Worm (Caenorhabditis elegans) whole organism, L3 larva: ENCODE results near the gene clc-4.

Source experiments
- R02D3.7 ChIP-seq: fragments of 150-350 bp; optimal IDR thresholded peaks from 2 replicates; lab custom pipeline; 2014; ENCODE audit warnings: missing biosample characterization, missing genetic modification characterization
- ama-1 ChIP-seq: fragments of 150-350 bp; optimal IDR thresholded peaks from 2 replicates; lab custom pipeline; 2018
- ceh-28 ChIP-seq: fragments of 150-350 bp; optimal IDR thresholded peaks from 2 replicates; lab custom pipeline; 2014; ENCODE audit warnings: missing biosample characterization, missing genetic modification reagents, missing genetic modification characterization
- ceh-9 ChIP-seq: sonication (generic microtip); optimal IDR thresholded peaks from 2 replicates; lab custom pipeline; 2018; ENCODE audit warnings: missing biosample characterization, missing genetic modification characterization
- daf-12 ChIP-seq: fragments of 150-350 bp; optimal IDR thresholded peaks from 2 replicates; lab custom pipeline; 2014; ENCODE audit warnings: missing biosample characterization, missing genetic modification reagents, missing genetic modification characterization
- egl-27 ChIP-seq: sonication (generic microtip); optimal IDR thresholded peaks from 4 replicates; lab custom pipeline; 2017; ENCODE audit warnings: missing biosample characterization, missing genetic modification reagents, missing genetic modification characterization
- egl-5 ChIP-seq: fragments of 150-350 bp; optimal IDR thresholded peaks from 2 replicates; lab custom pipeline; 2017; ENCODE audit warnings: missing biosample characterization, missing genetic modification reagents, missing genetic modification characterization, inconsistent platforms
- elt-1 ChIP-seq: fragments of 150-350 bp; optimal IDR thresholded peaks from 2 replicates; lab custom pipeline; 2014; ENCODE audit warnings: missing biosample characterization, missing genetic modification characterization
- elt-2 ChIP-seq: sonication (generic microtip); optimal IDR thresholded peaks from 2 replicates; lab custom pipeline; 2016; ENCODE audit warnings: missing genetic modification reagents, mild to moderate bottlenecking, missing genetic modification characterization, missing compliant biosample characterization
- elt-3 ChIP-seq, 3 experiments: fragments of 150-350 bp in 1 of 3; sonication (generic microtip) in 2 of 3; optimal IDR thresholded peaks; 2 replicates in 2 of 3; 4 replicates in 1 of 3; lab custom pipeline; 2014 to 2017; ENCODE audit warnings: missing biosample characterization in 3 of 3, missing genetic modification characterization in 3 of 3
- fkh-2 ChIP-seq: fragments of 150-350 bp; optimal IDR thresholded peaks from 2 replicates; lab custom pipeline; 2014; ENCODE audit warnings: missing biosample characterization, missing genetic modification reagents, missing genetic modification characterization
- fos-1 ChIP-seq: fragments of 150-350 bp; optimal IDR thresholded peaks from 2 replicates; lab custom pipeline; 2014; ENCODE audit warnings: missing biosample characterization, missing genetic modification characterization
- hmg-11 ChIP-seq: sonication (generic microtip); optimal IDR thresholded peaks from 2 replicates; lab custom pipeline; 2016; ENCODE audit warnings: missing genetic modification characterization, missing compliant biosample characterization
- jun-1 ChIP-seq: fragments of 150-350 bp; optimal IDR thresholded peaks from 2 replicates; lab custom pipeline; 2014; ENCODE audit warnings: missing biosample characterization, missing genetic modification reagents, missing genetic modification characterization
- lin-15B ChIP-seq: fragments of 150-350 bp; optimal IDR thresholded peaks from 2 replicates; lab custom pipeline; 2014; ENCODE audit warnings: missing biosample characterization, missing genetic modification characterization
- lin-39 ChIP-seq: fragments of 150-350 bp; optimal IDR thresholded peaks from 2 replicates; lab custom pipeline; 2018; ENCODE audit warnings: missing biosample characterization, missing genetic modification reagents, missing genetic modification characterization
- lsy-12 ChIP-seq: sonication (generic microtip); optimal IDR thresholded peaks from 2 replicates; lab custom pipeline; 2016; ENCODE audit warnings: mild to moderate bottlenecking, missing genetic modification characterization, missing compliant biosample characterization
- mdl-1 ChIP-seq: fragments of 150-350 bp; optimal IDR thresholded peaks from 2 replicates; lab custom pipeline; 2014; ENCODE audit warnings: missing biosample characterization, missing genetic modification characterization
- nfya-1 ChIP-seq: sonication (generic microtip); optimal IDR thresholded peaks from 2 replicates; lab custom pipeline; 2017; ENCODE audit warnings: missing genetic modification characterization, mild to moderate bottlenecking, missing compliant biosample characterization, antibody characterized with exemption, moderate library complexity; ENCODE audit not compliant: insufficient read depth
- nhr-12 ChIP-seq: fragments of 150-350 bp; optimal IDR thresholded peaks from 2 replicates; lab custom pipeline; 2014; ENCODE audit warnings: missing biosample characterization, missing genetic modification characterization
- nhr-23 ChIP-seq: fragments of 150-350 bp; optimal IDR thresholded peaks from 2 replicates; lab custom pipeline; 2014; ENCODE audit warnings: missing biosample characterization, missing genetic modification reagents, missing genetic modification characterization
- nhr-237 ChIP-seq: fragments of 150-350 bp; optimal IDR thresholded peaks from 2 replicates; lab custom pipeline; 2014; ENCODE audit warnings: missing biosample characterization, missing genetic modification characterization
- nhr-25 ChIP-seq: sonication (generic microtip); optimal IDR thresholded peaks from 2 replicates; lab custom pipeline; 2017; ENCODE audit warnings: missing biosample characterization, missing genetic modification characterization
- nhr-43 ChIP-seq: sonication (generic microtip); optimal IDR thresholded peaks from 2 replicates; lab custom pipeline; 2016; ENCODE audit warnings: mild to moderate bottlenecking, missing genetic modification characterization, missing compliant biosample characterization; ENCODE audit not compliant: poor library complexity, severe bottlenecking
- nhr-67 ChIP-seq: fragments of 150-350 bp; optimal IDR thresholded peaks from 2 replicates; lab custom pipeline; 2014; ENCODE audit warnings: missing biosample characterization, missing genetic modification characterization
- nhr-76 ChIP-seq: fragments of 150-350 bp; sonication (generic microtip); optimal IDR thresholded peaks from 5 replicates; lab custom pipeline; 2014; ENCODE audit warnings: missing biosample characterization, missing genetic modification characterization
- pha-4 ChIP-seq: fragments of 150-350 bp; optimal IDR thresholded peaks from 2 replicates; lab custom pipeline; 2014; ENCODE audit warnings: missing biosample characterization, missing genetic modification reagents, missing genetic modification characterization
- pqm-1 ChIP-seq: fragments of 150-350 bp; optimal IDR thresholded peaks from 2 replicates; lab custom pipeline; 2017; ENCODE audit warnings: missing biosample characterization, missing genetic modification characterization, inconsistent platforms
- sea-2 ChIP-seq: fragments of 150-350 bp; sonication (generic microtip); optimal IDR thresholded peaks from 4 replicates; lab custom pipeline; 2014; ENCODE audit warnings: missing biosample characterization, missing genetic modification reagents, missing genetic modification characterization
- skn-1 ChIP-seq: fragments of 150-350 bp; optimal IDR thresholded peaks from 2 replicates; lab custom pipeline; 2014; ENCODE audit warnings: missing biosample characterization, missing genetic modification characterization
- snpc-4 ChIP-seq: fragments of 150-350 bp; optimal IDR thresholded peaks from 2 replicates; lab custom pipeline; 2014; ENCODE audit warnings: missing biosample characterization, missing genetic modification characterization
- unc-62 ChIP-seq: fragments of 150-350 bp; sonication (generic microtip); optimal IDR thresholded peaks from 4 replicates; lab custom pipeline; 2014; ENCODE audit warnings: missing biosample characterization, missing genetic modification reagents, missing genetic modification characterization
- zag-1 ChIP-seq: fragments of 150-350 bp; optimal IDR thresholded peaks from 2 replicates; lab custom pipeline; 2014; ENCODE audit warnings: missing biosample characterization, missing genetic modification characterization

The clc-4 gene

ce11 chrX:10780542-10781266, 3.0 kb downstream of the clc-4 start:
- TF ChIP-seq elt-2 (peak; percentile 75), nhr-23 (no peak), nhr-76 (tag; lab: Kevin White, UChicago) (no peak), jun-1 (tag; lab: Kevin White, UChicago) (peak; percentile 48), pqm-1 (tag; lab: Kevin White, UChicago) (peak; percentile 53), zag-1 (tag; lab: Kevin White, UChicago) (no peak), nhr-67 (no peak)
- TF ChIP-seq, all 47 proteins: peak for 3

- TF ChIP-seq elt-2, result peak; percentile 9
- TF ChIP-seq daf-12, result no peak
Observed at ce11 chrX:10774865-10775264, 8.9 kb downstream of the clc-4 start.

- TF ChIP-seq elt-3 (tag; optimal IDR thresholded peaks at IDR 0.05; lab: Kevin White, UChicago) (no peak), nhr-43 (tag; lab: Kevin White, UChicago) (peak; percentile 88), ceh-28 (tag; lab: Kevin White, UChicago) (no peak), pqm-1 (tag; lab: Kevin White, UChicago) (peak; percentile 12), nhr-23 (peak; percentile 66), lin-15B (tag; lab: Kevin White, UChicago) (no peak), nhr-25 (tag; lab: Kevin White, UChicago) (peak; percentile 68), ceh-9 (tag; lab: Kevin White, UChicago) (no peak), ama-1 (lab: Kevin White, UChicago) (no peak), nhr-76 (tag; lab: Kevin White, UChicago) (no peak)
Observed at ce11 chrX:10772763-10773162, 11.0 kb downstream of the clc-4 start.

- TF ChIP-seq lsy-12 (peak; percentile 30), pqm-1 (tag; lab: Kevin White, UChicago) (peak; percentile 92), nfya-1 (peak; percentile 68), nhr-76 (tag; lab: Kevin White, UChicago) (no peak), nhr-12 (no peak), sea-2 (GFP tag; lab: Kevin White, UChicago) (no peak), ceh-28 (tag; lab: Kevin White, UChicago) (peak; percentile 80), skn-1 (tag; lab: Kevin White, UChicago) (no peak), mdl-1 (tag; lab: Kevin White, UChicago) (no peak), egl-27 (tag; lab: Kevin White, UChicago) (peak; percentile 75), nhr-23 (peak; percentile 74), R02D3.7 (tag; lab: Kevin White, UChicago) (peak; percentile 40), snpc-4 (tag; lab: Kevin White, UChicago) (no peak), fos-1 (tag; lab: Kevin White, UChicago) (no peak), lin-39 (tag; lab: Kevin White, UChicago) (peak; percentile 65), ama-1 (lab: Kevin White, UChicago) (no peak), elt-3 (tag; optimal IDR thresholded peaks at IDR 0.05; lab: Kevin White, UChicago) (peak in 1 of 3 experiments; percentile 80), egl-5 (tag; lab: Kevin White, UChicago) (peak; percentile 90), pha-4 (peak; percentile 75), unc-62 (GFP tag; lab: Kevin White, UChicago) (peak; percentile 28), hmg-11 (tag; lab: Kevin White, UChicago) (no peak), nhr-25 (tag; lab: Kevin White, UChicago) (peak; percentile 50), elt-2 (peak; percentile 93), jun-1 (tag; lab: Kevin White, UChicago) (peak; percentile 78), fkh-2 (tag; lab: Kevin White, UChicago) (no peak), nhr-43 (tag; lab: Kevin White, UChicago) (peak; percentile 59), elt-1 (tag; lab: Kevin White, UChicago) (no peak), nhr-237 (no peak)
Observed at ce11 chrX:10772165-10772584, 11.5 kb downstream of the clc-4 start.
